Fruit fly (Drosophila melanogaster) whole organism: Measurements from ENCODE around the gene Spx.

ENCODE experiments used
- CG8478 ChIP-seq: fragments of >200 bp; optimal IDR thresholded peaks from 2 replicates; lab custom pipeline; 2018; ENCODE audit warnings: inconsistent platforms
- Dll ChIP-seq: fragments of >200 bp; optimal IDR thresholded peaks from 2 replicates; lab custom pipeline; 2017
- EcR ChIP-seq, 2 experiments: fragments of >200 bp; optimal IDR thresholded peaks; 2 replicates each; lab custom pipeline; 2017; ENCODE audit warnings: missing biosample characterization in 2 of 2, missing genetic modification characterization in 2 of 2, missing genetic modification reagents in 2 of 2
- pan ChIP-seq: fragments of >200 bp; optimal IDR thresholded peaks from 2 replicates; lab custom pipeline; 2017
- psq ChIP-seq: fragments of >200 bp; optimal IDR thresholded peaks from 2 replicates; lab custom pipeline; 2017
- usp ChIP-seq: fragments of >200 bp; optimal IDR thresholded peaks from 2 replicates; lab custom pipeline; 2017; ENCODE audit warnings: missing biosample characterization, missing genetic modification characterization, mixed read lengths

Spx gene

DNA sequence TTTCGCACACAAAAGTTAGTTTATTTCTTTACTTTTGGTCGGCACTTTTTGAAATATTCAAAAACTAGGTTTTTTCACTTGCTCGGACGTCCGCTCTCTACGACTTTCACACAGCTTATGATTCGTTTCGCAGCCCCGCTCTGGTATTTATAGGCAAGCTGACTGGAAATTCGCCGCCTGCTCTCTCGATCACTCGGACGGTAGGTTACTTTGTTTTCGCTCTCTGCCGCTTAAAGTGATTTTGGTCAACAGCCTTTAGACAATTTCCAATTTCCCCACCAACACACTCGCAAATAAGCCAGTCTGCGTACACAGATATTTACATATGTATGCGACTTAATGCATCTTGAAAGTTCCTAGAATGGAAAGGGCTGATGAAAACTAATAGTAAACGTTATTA, 27.8 kb downstream of the Spx start, which contains the start of gene CG11700:
TSS of gene CG11700 (minus strand) at position 106 of the 400 bp plus-strand sequence.
- no peak for TF ChIP-seq CG8478 (lab: Kevin White, UChicago)
- TF ChIP-seq psq (lab: Kevin White, UChicago) = no peak
- no peak for TF ChIP-seq pan (lab: Kevin White, UChicago)
- TF ChIP-seq EcR (GFP tag; optimal IDR thresholded peaks at IDR 0.05; lab: Kevin White, UChicago) = no peak
- no peak for TF ChIP-seq usp (GFP tag; lab: Kevin White, UChicago)
- TF ChIP-seq Dll = no peak

DNA sequence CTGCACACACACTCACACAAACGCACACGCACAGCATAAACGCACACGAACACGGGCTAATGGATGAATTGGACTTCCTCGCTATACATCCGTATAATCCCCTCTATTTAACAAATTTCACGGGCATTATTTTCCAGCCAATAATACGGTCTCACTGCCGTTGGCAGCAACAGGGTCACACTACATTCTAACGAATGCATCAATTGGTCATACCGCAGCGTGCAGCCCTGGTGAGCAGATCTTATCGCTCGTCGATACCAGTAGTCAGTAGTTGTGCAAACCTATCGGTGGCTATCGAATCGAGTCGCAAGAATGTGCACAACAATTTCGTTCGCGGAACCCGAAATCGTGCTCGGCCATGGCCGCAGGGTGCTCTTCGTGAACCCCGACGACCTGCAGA, 32.2 kb downstream of the Spx start, which contains the start of the genes Top3beta and wuho:
TSS of gene Top3beta (minus strand) at position 149 of the 400 bp plus-strand sequence.
TSS of gene wuho (plus strand) at position 259 of the 400 bp plus-strand sequence.
- TF ChIP-seq Dll (no peak), usp (GFP tag; lab: Kevin White, UChicago) (no peak), CG8478 (lab: Kevin White, UChicago) (no peak), psq (lab: Kevin White, UChicago) (no peak), EcR (GFP tag; optimal IDR thresholded peaks at IDR 0.05; lab: Kevin White, UChicago) (no peak), pan (lab: Kevin White, UChicago) (no peak)

DNA sequence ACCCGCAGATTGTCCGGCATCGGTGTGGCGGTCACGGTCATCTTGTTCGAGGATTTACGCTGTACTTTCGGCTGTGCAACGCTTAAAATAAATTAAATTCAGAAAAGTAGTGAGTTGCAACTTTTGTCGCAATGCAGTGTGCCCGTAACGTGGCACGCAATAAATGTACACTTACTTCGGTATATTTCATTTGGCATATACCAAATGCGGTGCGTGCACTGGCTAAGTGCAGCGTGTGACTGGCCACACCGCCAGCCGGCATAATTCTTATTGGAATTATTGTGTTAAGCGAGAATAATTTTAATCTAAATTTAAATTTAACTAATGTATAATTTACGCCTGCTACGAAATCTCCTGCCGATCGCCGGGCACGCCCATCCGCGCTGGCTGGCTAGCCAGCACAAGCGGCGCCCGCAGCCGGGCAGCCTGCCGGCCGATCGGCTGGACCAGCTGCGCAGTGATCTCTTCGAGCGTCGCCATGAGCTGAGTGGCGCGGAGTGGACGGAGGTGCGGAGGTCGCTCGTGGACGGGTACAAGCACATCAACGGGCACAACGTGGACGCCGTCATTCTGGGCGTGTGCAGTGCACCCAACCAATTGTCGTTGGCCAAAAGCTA, 35.6 kb downstream of the Spx start, which contains the start of the genes Rpt4 and mldr:
TSS of gene Rpt4 (minus strand) at position 163 of the 617 bp plus-strand sequence.
TSS of gene mldr (plus strand) at position 221 of the 617 bp plus-strand sequence.
- no peak for TF ChIP-seq pan (lab: Kevin White, UChicago)
- no peak for TF ChIP-seq Dll
- TF ChIP-seq EcR (GFP tag; optimal IDR thresholded peaks at IDR 0.05; lab: Kevin White, UChicago) = no peak

DNA sequence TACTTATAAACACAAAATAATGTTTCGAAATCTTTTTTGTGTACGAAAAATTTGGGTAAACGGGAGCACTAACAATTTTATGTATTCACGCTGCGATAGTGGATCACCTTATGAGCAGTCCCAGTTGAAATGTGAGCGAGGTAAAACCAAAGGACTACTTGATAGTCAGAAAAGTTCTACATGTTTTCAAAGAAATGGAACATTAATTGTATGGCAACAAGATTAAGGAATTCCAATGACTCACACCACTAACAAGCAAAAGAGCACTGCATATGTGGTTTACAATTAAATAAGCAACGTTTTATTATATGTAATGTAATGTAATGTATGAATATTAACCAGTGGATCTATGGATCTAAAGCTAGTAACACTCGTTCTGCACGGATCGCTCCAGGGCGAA, 38.6 kb downstream of the Spx start, which contains the start of gene CG15892:
TSS of gene CG15892 (minus strand) at position 101 of the 400 bp plus-strand sequence.
- TF ChIP-seq EcR (GFP tag; optimal IDR thresholded peaks at IDR 0.05; lab: Kevin White, UChicago) = no peak

DNA sequence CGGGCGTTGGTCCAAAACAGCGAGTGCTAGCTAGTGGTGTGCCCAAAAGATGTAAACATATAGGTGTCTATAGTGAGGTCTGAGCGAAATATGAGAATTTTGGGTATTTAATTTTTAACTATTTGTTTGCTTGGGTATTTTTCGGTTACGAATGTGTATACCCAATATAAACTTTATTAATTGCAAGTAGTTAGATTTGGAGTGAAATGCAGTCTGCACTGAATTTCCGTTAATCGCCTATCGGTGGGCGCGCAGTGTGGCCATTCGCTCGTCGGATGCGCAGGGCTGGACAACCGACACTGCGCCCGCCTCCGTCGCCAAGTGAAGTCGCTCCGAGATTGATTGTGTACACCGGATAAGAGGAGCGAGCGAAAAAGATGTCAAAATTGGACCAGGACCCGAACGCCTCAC, 39.5 kb downstream of the Spx start, which contains the start of the genes CG15891 and CG3815:
TSS of gene CG15891 (minus strand) at position 217 of the 411 bp plus-strand sequence.
TSS of gene CG3815 (plus strand) at position 261 of the 411 bp plus-strand sequence.
- TF ChIP-seq psq (lab: Kevin White, UChicago) = no peak
- no peak for TF ChIP-seq Dll
- no peak for TF ChIP-seq usp (GFP tag; lab: Kevin White, UChicago)
- no peak for TF ChIP-seq EcR (GFP tag; optimal IDR thresholded peaks at IDR 0.05; lab: Kevin White, UChicago)
- TF ChIP-seq pan (lab: Kevin White, UChicago) = no peak
- no peak for TF ChIP-seq CG8478 (lab: Kevin White, UChicago)

DNA sequence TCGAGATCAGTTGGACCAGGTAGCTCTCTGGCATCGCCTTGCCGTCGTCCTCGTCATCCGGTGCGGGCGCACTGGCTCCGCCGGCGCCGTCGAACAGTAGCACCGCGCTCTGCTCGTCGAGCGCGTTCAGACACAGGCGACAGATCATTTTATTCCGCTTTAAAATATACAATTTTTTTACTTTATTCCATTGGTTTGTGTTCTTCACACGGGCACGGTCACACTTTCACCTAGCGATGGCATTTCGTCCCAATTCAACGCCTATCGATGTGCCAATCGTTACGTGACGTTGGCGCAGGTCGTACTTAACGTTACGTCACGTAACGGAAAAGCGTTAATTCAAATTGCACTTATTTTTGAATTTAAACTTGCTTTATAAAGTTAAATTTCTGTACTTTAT, 45.4 kb downstream of the Spx start, which contains the start of gene CG12219:
TSS of gene CG12219 (minus strand) at position 234 of the 400 bp plus-strand sequence.
- TF ChIP-seq CG8478 (lab: Kevin White, UChicago) = no peak
- no peak for TF ChIP-seq Dll
- TF ChIP-seq psq (lab: Kevin White, UChicago) = no peak
- TF ChIP-seq pan (lab: Kevin White, UChicago) = no peak
- TF ChIP-seq usp (GFP tag; lab: Kevin White, UChicago) = no peak
- no peak for TF ChIP-seq EcR (GFP tag; optimal IDR thresholded peaks at IDR 0.05; lab: Kevin White, UChicago)

DNA sequence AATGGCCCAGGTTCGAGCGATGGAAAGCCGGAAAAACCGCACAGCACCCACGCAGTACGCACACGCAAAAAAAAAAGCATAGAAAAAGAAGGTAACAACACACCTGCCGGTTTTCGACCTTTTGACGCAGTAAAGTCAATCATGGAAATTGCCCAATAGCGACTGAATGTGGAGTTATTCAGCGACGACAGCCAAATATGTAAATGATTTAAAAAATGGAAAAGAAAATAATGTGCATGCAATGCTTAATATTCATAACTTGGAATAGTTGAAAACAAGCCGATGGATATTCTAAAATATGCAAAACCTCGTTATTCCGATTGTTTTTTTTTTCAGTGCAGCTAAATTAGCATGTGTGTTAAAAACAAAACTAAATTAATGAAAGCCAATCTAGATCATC, 47.6 kb downstream of the Spx start:
- TF ChIP-seq Dll = no peak
- TF ChIP-seq EcR (GFP tag; optimal IDR thresholded peaks at IDR 0.05; lab: Kevin White, UChicago) = no peak
- no peak for TF ChIP-seq pan (lab: Kevin White, UChicago)
- TF ChIP-seq psq (lab: Kevin White, UChicago) = no peak
- no peak for TF ChIP-seq usp (GFP tag; lab: Kevin White, UChicago)
- TF ChIP-seq CG8478 (lab: Kevin White, UChicago) = no peak

DNA sequence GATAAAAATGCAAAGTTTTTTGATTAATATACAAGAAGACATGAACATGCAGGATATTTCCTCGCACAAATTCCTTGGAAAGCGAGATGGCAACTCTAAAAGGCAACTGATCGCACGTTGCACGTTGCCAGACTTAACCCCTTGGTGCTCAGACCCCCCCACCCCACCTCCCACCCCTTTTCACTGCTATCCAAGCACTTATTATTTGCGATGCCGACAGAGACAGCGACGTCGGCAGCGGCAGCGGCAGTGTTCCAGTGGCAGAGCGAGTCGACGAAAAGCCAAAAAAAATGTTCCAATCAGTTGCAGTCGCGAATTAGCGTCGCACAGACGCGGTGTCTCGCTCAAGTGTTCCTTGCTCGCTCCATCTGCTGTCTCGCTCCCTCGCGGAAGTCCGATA, 48.1 kb downstream of the Spx start, which contains the start of gene CG3823:
TSS of gene CG3823 (plus strand) at position 301 of the 400 bp plus-strand sequence.
- TF ChIP-seq CG8478 (lab: Kevin White, UChicago) = no peak
- TF ChIP-seq pan (lab: Kevin White, UChicago) = no peak
- no peak for TF ChIP-seq EcR (GFP tag; optimal IDR thresholded peaks at IDR 0.05; lab: Kevin White, UChicago)
- TF ChIP-seq Dll = no peak
- no peak for TF ChIP-seq psq (lab: Kevin White, UChicago)
- no peak for TF ChIP-seq usp (GFP tag; lab: Kevin White, UChicago)

DNA sequence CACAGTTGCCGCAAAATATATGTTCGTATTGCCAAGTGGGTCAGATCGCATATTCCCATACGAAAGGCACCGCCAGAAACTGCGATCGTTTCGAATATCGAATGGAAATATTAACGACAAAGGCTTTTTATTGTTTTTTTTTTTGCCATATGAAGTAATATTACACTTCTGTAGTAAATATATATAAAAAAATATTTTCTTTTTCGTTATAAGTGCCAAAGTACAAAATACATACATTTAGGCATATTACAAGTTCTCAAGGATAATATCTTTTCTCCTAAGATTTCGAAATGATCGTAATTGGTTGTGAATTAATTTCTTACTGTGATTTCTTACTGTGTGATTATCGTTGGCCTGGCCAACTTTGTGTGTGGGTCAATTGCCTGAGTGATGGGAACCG, 48.6 kb downstream of the Spx start:
- TF ChIP-seq Dll = no peak
- TF ChIP-seq psq (lab: Kevin White, UChicago) = no peak
- no peak for TF ChIP-seq usp (GFP tag; lab: Kevin White, UChicago)
- TF ChIP-seq CG8478 (lab: Kevin White, UChicago) = no peak
- no peak for TF ChIP-seq EcR (GFP tag; optimal IDR thresholded peaks at IDR 0.05; lab: Kevin White, UChicago)
- no peak for TF ChIP-seq pan (lab: Kevin White, UChicago)

DNA sequence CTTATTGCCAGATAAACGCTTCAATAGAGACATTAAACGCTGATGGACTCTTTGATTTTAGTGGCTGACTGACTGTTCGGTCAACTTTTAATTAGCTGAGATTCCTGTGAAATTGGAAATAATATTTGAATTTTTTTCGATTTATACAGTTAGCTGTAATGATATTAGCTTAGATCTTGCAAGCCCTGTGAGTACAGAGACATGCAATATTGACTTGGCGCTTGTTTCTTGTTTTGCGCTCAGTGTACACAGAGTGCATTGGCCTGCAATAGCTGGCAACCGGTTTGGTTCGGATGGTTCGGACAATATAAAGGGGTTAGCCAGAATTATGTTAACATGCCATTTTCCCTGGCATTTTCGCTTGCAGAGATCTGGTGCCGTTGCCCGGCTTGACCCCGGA, 49.7 kb downstream of the Spx start:
- TF ChIP-seq Dll (no peak), EcR (GFP tag; optimal IDR thresholded peaks at IDR 0.05; lab: Kevin White, UChicago) (no peak), usp (GFP tag; lab: Kevin White, UChicago) (no peak), pan (lab: Kevin White, UChicago) (no peak), CG8478 (lab: Kevin White, UChicago) (no peak), psq (lab: Kevin White, UChicago) (no peak)
